Fruit fly (Drosophila melanogaster) S2 (cell line): ENCODE results near the gene CG31189.

Experiments
- CG8478 ChIP-seq: fragments of >200 bp; optimal IDR thresholded peaks from 2 replicates; lab custom pipeline; 2018
- CTCF ChIP-seq, 2 experiments: fragments of >200 bp; optimal IDR thresholded peaks; 2 replicates each; lab custom pipeline; 2018

The CG31189 gene

dm6 chr3R:21045742-21046141 is at the start of gene CG31189:
TSS of gene CG31189 (minus strand) at chr3R:21045842.
- TF ChIP-seq CTCF (optimal IDR thresholded peaks at IDR 0.05; lab: Kevin White, UChicago) (no peak), CG8478 (lab: Kevin White, UChicago) (no peak)

- TF ChIP-seq CG8478 (lab: Kevin White, UChicago) (no peak), CTCF (optimal IDR thresholded peaks at IDR 0.05; lab: Kevin White, UChicago) (no peak)
Observed at dm6 chr3R:21094292-21094691, 48.6 kb upstream of the CG31189 start.

- TF ChIP-seq CG8478 (lab: Kevin White, UChicago) = no peak
- no peak for TF ChIP-seq CTCF (optimal IDR thresholded peaks at IDR 0.05; lab: Kevin White, UChicago)
Observed at dm6 chr3R:21092829-21093228, 47.2 kb upstream of the CG31189 start.

DNA sequence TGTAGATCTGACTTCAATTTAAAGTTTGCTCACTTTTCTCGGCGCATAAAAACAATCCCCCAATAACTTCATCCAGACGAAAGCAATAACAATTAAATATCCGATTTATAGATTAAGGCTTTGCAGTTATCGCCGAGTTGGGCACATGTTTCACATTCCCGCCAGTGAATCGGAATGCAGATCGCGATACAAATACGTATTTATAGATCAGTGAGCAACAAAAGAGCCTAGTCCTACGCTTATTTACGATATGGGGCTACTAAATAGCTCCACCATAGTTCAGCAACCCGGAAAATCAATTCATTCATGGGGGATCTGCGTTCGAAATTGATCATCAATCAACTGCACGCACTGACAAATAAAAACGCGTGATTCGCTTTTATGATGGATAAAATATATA is 46.4 kb upstream of the CG31189 start:
- TF ChIP-seq CTCF (optimal IDR thresholded peaks at IDR 0.05; lab: Kevin White, UChicago) = no peak
- TF ChIP-seq CG8478 (lab: Kevin White, UChicago) = no peak

DNA sequence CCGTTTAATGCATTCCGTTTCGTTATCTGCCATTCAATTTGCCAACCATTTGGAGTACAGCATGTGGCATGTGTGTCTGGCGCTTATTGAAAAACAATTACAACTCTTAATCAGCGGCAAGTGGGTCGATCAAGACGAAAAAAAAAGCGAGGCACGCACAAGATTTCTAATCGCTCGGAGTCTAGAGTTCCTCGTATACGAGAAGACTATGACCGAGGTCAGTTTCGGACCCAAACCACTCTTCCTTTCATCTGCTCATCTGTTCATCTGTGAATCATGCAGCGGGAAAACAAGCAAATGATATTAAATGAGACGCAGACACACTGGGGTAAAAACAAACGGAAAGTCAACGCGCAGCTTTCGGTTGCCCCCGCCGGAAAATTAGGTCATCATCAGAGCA is 45.9 kb upstream of the CG31189 start:
- TF ChIP-seq CG8478 (lab: Kevin White, UChicago) (no peak), CTCF (optimal IDR thresholded peaks at IDR 0.05; lab: Kevin White, UChicago) (no peak)

DNA sequence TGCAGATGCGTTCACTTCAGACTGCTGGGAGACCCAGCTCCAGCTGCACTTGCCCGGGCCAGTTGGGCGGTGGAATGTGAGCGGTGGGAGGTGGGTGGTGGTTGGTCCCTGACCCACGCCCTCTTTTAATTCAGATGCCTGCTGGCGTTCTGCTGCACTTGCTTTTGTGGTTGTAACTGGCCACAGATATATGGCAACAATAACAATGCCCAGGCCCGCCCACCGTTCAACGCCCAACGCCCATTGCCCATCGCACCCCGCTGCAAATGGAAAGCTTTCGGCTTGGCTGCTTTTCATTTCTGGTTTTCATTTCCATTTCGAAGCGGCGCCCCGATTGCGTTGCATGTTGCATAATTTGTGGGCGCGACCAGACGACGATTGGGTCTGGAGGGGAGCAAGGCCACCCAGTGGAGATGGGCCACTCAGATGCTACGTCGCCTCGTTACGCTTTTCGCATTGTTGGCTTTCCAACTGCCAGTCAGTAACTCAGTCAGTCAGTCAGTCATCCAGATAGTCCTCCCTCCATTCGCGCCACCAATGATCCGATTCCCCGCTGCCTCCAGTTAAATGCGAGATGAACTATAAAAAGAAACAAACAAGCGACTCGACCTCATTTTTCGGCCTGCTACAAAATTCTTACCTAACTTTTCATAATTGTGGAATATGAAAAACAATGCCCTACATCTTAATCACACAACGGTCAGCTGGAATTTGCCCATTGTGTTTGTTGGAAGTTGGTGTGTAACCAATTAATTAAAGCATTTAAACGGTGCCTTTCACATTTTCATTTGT is 44.8 kb upstream of the CG31189 start:
- TF ChIP-seq CTCF (optimal IDR thresholded peaks at IDR 0.05; lab: Kevin White, UChicago) (no peak), CG8478 (lab: Kevin White, UChicago) (no peak)

DNA sequence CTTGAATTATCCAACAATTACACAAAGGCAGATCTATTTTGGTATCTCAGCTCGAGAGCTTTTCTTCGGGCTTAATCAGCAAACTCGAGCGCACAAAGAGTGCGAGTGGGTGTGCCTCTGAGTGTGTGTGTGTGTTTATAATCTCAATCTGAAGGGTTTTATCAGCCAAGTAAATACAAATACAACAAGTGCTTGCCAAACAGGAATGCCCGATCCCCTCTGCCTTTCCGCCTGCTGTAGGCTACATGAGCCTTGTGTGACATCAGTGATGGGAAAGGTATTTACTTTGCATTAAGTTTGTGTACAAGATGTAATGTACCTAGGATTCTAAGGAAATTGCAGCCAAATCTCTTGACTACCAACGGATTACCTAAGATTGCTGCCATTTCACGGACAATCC is 43.8 kb upstream of the CG31189 start:
- TF ChIP-seq CTCF (optimal IDR thresholded peaks at IDR 0.05; lab: Kevin White, UChicago) = no peak
- TF ChIP-seq CG8478 (lab: Kevin White, UChicago) = no peak

DNA sequence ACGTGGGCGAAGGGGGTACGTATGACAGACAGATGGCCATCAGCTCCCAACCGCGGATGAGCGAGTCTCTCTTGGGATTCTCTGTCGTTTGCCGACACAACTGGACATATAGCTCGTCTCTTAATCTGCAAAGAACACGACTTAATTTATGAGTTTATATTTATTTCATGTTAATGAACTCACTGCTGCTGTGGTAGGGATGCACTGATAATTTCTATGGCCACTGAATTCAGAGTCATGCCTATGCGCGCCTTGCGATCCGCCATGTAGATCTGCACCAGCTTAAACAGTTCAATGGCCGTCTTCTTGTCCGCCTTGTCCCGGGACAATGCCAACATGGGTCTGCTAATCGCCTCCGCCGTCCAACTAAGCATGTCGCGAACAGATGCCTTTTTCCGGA is 39.3 kb upstream of the CG31189 start:
- TF ChIP-seq CTCF (optimal IDR thresholded peaks at IDR 0.05; lab: Kevin White, UChicago) = no peak
- TF ChIP-seq CG8478 (lab: Kevin White, UChicago) = no peak

dm6 chr3R:21080876-21081586 is 35.4 kb upstream of the CG31189 start, which contains the start of gene HHEX:
TSS of gene HHEX (minus strand) at chr3R:21080926.
- TF ChIP-seq CTCF (optimal IDR thresholded peaks at IDR 0.05; lab: Kevin White, UChicago) = no peak
- no peak for TF ChIP-seq CG8478 (lab: Kevin White, UChicago)

DNA sequence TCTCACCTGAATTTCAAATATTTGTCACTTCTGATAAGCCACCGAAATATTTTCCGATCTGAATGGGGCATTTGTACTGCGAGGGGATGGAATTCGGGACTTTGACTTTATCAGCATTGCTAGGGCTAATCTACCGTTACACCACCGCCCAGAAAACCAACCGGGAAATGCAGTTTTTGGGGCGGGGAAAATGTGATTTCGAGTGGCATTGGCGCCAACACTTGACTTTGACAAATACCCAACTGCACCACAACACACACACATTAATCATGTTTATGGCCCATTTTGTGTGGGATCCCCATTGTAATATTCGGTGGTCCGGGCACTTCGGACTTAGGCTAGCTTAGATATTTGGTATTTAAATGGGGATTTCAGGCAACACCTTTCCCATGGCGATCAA is 33.3 kb upstream of the CG31189 start:
- TF ChIP-seq CTCF (optimal IDR thresholded peaks at IDR 0.05; lab: Kevin White, UChicago) = no peak
- TF ChIP-seq CG8478 (lab: Kevin White, UChicago) = no peak

dm6 chr3R:21078211-21078610 is 32.6 kb upstream of the CG31189 start:
- TF ChIP-seq CTCF (optimal IDR thresholded peaks at IDR 0.05; lab: Kevin White, UChicago) (no peak), CG8478 (lab: Kevin White, UChicago) (no peak)

DNA sequence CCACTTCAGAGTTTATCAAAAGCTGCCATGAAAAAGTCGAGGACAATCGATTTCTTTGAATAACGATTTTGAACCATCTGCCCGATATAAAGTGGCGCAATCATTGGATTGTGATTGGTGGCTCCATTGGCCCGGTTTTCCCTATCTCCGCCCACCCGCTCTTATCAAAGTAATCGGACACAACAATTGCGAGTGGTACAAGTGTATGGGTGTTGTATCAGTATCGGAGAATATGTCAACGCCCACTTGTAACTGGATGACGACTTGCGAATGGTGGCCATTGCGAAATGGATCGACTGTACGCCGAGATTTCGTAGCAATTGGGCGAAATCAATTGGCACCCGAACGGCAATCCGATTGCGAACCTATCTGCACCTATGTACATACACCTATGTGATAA is 31.9 kb upstream of the CG31189 start:
- TF ChIP-seq CTCF (optimal IDR thresholded peaks at IDR 0.05; lab: Kevin White, UChicago) = no peak
- TF ChIP-seq CG8478 (lab: Kevin White, UChicago) = no peak

DNA sequence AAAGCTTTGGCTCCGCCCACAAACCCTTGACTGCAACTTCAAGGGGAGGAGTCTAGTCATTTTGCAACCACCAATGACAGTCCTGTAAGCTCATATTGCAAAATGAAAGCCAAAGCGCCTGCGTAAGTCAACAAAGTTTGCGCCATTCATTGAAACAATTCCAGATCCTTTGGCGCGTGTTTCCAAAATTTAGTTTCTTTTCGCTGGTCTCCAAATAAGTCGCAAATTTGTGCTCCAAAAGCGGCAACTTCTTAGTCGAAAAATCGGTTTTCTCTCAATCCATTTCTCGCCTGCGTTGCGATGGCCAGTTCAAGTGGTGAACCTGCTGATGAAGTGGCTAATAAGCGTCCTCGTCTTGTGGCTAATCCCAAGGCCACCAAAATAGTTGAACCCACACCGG is 28.1 kb upstream of the CG31189 start, which contains the start of gene dmrt93B:
dmrt93B (plus strand) TSS at position 301 of the 400 bp plus-strand sequence.
- TF ChIP-seq CG8478 (lab: Kevin White, UChicago) (no peak), CTCF (optimal IDR thresholded peaks at IDR 0.05; lab: Kevin White, UChicago) (no peak)

dm6 chr3R:21073141-21073540 is 27.5 kb upstream of the CG31189 start, which contains the start of gene r-l:
TSS of gene r-l (minus strand) at chr3R:21073319.
- no peak for TF ChIP-seq CG8478 (lab: Kevin White, UChicago)
- peak; percentile 30 to 49 for TF ChIP-seq CTCF (optimal IDR thresholded peaks at IDR 0.05; lab: Kevin White, UChicago)

- TF ChIP-seq CTCF (optimal IDR thresholded peaks at IDR 0.05; lab: Kevin White, UChicago) (no peak), CG8478 (lab: Kevin White, UChicago) (no peak)
Observed at dm6 chr3R:21071943-21072500, 26.4 kb upstream of the CG31189 start.
